Fruit fly (Drosophila melanogaster) whole organism, embryonic: ENCODE measurements around the gene Cda5.

Experiments used
- Antp ChIP-seq: fragments of 200-800 bp; sonication (Bioruptor generic); optimal IDR thresholded peaks from 3 replicates; lab custom pipeline; 2016; ENCODE audit warnings: missing biosample characterization, missing genetic modification characterization
- BEAF-32 ChIP-seq: fragments of 200-800 bp; sonication (Bioruptor generic); optimal IDR thresholded peaks from 3 replicates; lab custom pipeline; 2017; ENCODE audit warnings: missing biosample characterization, missing genetic modification characterization, mild to moderate bottlenecking, moderate library complexity, missing genetic modification reagents
- BtbVII ChIP-seq: fragments of 200-800 bp; sonication (Bioruptor generic); optimal IDR thresholded peaks from 3 replicates; lab custom pipeline; 2017; ENCODE audit warnings: missing biosample characterization, mild to moderate bottlenecking, missing genetic modification characterization
- CG10959 ChIP-seq: fragments of 200-800 bp; sonication (Bioruptor generic); IDR thresholded peaks from 2 replicates; pipeline ENCODE4 v1.3.6; 2022; ENCODE audit warnings: missing biosample characterization, missing genetic modification characterization
- CG11093 ChIP-seq: fragments of 200-800 bp; sonication (Bioruptor generic); IDR thresholded peaks from 3 replicates; pipeline ENCODE4 v1.3.6; 2022; ENCODE audit warnings: missing biosample characterization, missing genetic modification characterization
- CG11398 ChIP-seq: fragments of 200-800 bp; sonication (Bioruptor generic); optimal IDR thresholded peaks from 2 replicates; lab custom pipeline; 2016; ENCODE audit warnings: missing biosample characterization, missing genetic modification characterization
- CG11723 ChIP-seq: fragments of 200-800 bp; sonication (Bioruptor generic); optimal IDR thresholded peaks from 2 replicates; lab custom pipeline; 2017; ENCODE audit warnings: missing biosample characterization, mild to moderate bottlenecking, missing genetic modification characterization
- CG12659 ChIP-seq: fragments of 200-800 bp; sonication (Bioruptor generic); optimal IDR thresholded peaks from 3 replicates; lab custom pipeline; 2017; ENCODE audit warnings: mild to moderate bottlenecking, missing biosample characterization, missing genetic modification reagents, missing genetic modification characterization
- CG15514 ChIP-seq: fragments of 200-800 bp; sonication (Bioruptor generic); optimal IDR thresholded peaks from 3 replicates; lab custom pipeline; 2017; ENCODE audit warnings: missing biosample characterization, missing genetic modification characterization, mild to moderate bottlenecking, moderate library complexity, missing genetic modification reagents
- CG15601 ChIP-seq: fragments of 200-800 bp; sonication (Bioruptor generic); optimal IDR thresholded peaks from 3 replicates; lab custom pipeline; 2019; ENCODE audit warnings: missing biosample characterization, mild to moderate bottlenecking, missing genetic modification characterization, moderate library complexity
- CG17328 ChIP-seq: fragments of 200-800 bp; sonication (Bioruptor generic); IDR thresholded peaks from 2 replicates; pipeline ENCODE4 v1.3.6; 2022; ENCODE audit warnings: missing biosample characterization, missing genetic modification characterization
- CG30431 ChIP-seq: fragments of 200-800 bp; sonication (Bioruptor generic); optimal IDR thresholded peaks from 2 replicates; lab custom pipeline; 2017; ENCODE audit warnings: missing biosample characterization, missing genetic modification characterization
- CG31224 ChIP-seq: fragments of 200-800 bp; sonication (Bioruptor generic); IDR thresholded peaks from 2 replicates; pipeline ENCODE4 v1.3.6; 2022; ENCODE audit warnings: missing biosample characterization, missing genetic modification characterization
- CG3163 ChIP-seq: fragments of 200-800 bp; sonication (Bioruptor generic); optimal IDR thresholded peaks from 3 replicates; lab custom pipeline; 2016; ENCODE audit warnings: missing biosample characterization, missing genetic modification characterization
- CG32767 ChIP-seq: fragments of 200-800 bp; sonication (Bioruptor generic); IDR thresholded peaks from 2 replicates; pipeline ENCODE4 v1.3.6; 2022; ENCODE audit warnings: missing biosample characterization, missing genetic modification characterization
- CG3838 ChIP-seq: fragments of 200-800 bp; sonication (Bioruptor generic); optimal IDR thresholded peaks from 3 replicates; lab custom pipeline; 2016; ENCODE audit warnings: missing biosample characterization, missing genetic modification characterization
- CG42726 ChIP-seq: fragments of 200-800 bp; sonication (Bioruptor generic); IDR thresholded peaks from 2 replicates; pipeline ENCODE4 v1.3.6; 2022; ENCODE audit warnings: missing biosample characterization, missing genetic modification characterization; ENCODE audit not compliant: partially characterized antibody
- CG6175 ChIP-seq: fragments of 200-800 bp; sonication (Bioruptor generic); IDR thresholded peaks from 3 replicates; pipeline ENCODE4 v1.3.6; 2022; ENCODE audit warnings: missing biosample characterization, missing genetic modification characterization
- CG6765 ChIP-seq: fragments of 200-800 bp; sonication (Bioruptor generic); optimal IDR thresholded peaks from 3 replicates; lab custom pipeline; 2017; ENCODE audit warnings: missing biosample characterization, mild to moderate bottlenecking, missing genetic modification characterization
- CG7556 ChIP-seq: fragments of 200-800 bp; sonication (Bioruptor generic); optimal IDR thresholded peaks from 2 replicates; lab custom pipeline; 2017; ENCODE audit warnings: missing biosample characterization, mild to moderate bottlenecking, missing genetic modification characterization
- CG7786 ChIP-seq: fragments of 200-800 bp; sonication (Bioruptor generic); optimal IDR thresholded peaks from 2 replicates; lab custom pipeline; 2016; ENCODE audit warnings: missing biosample characterization, missing genetic modification characterization
- CG8765 ChIP-seq: fragments of 200-800 bp; sonication (Bioruptor generic); IDR thresholded peaks from 2 replicates; pipeline ENCODE4 v1.3.6; 2022; ENCODE audit warnings: missing biosample characterization, missing genetic modification characterization
- CG8924 ChIP-seq: fragments of 200-800 bp; optimal IDR thresholded peaks from 3 replicates; lab custom pipeline; 2019; ENCODE audit warnings: missing biosample characterization, mild to moderate bottlenecking, missing genetic modification characterization, moderate library complexity
- CG9437 ChIP-seq: fragments of 200-800 bp; sonication (Bioruptor generic); optimal IDR thresholded peaks from 2 replicates; lab custom pipeline; 2018; ENCODE audit warnings: missing biosample characterization, mild to moderate bottlenecking, missing genetic modification characterization
- Chrac-16 ChIP-seq: fragments of 200-800 bp; sonication (Bioruptor generic); optimal IDR thresholded peaks from 3 replicates; lab custom pipeline; 2016; ENCODE audit warnings: missing biosample characterization, missing genetic modification characterization
- D ChIP-seq, 2 experiments: fragments of 200-800 bp in 1 of 2; fragments of >200 bp in 1 of 2; sonication (Bioruptor generic) in 1 of 2; optimal IDR thresholded peaks; 2 replicates in 1 of 2; 3 replicates in 1 of 2; lab custom pipeline; 2017; ENCODE audit warnings: mild to moderate bottlenecking in 1 of 2, missing biosample characterization in 1 of 2, missing genetic modification characterization in 1 of 2, missing genetic modification reagents in 1 of 2
- Dbx ChIP-seq: fragments of 200-800 bp; sonication (Bioruptor generic); IDR thresholded peaks from 3 replicates; pipeline ENCODE4 v1.3.6; 2022; ENCODE audit warnings: missing biosample characterization, missing genetic modification characterization
- Deaf1 ChIP-seq: fragments of 200-800 bp; optimal IDR thresholded peaks from 3 replicates; lab custom pipeline; 2019; ENCODE audit warnings: missing biosample characterization, mild to moderate bottlenecking, missing genetic modification characterization, moderate library complexity
- HLH54F ChIP-seq: fragments of 200-800 bp; sonication (Bioruptor generic); optimal IDR thresholded peaks from 3 replicates; lab custom pipeline; 2016; ENCODE audit warnings: missing biosample characterization, missing genetic modification characterization
- Hsf ChIP-seq: fragments of 200-800 bp; sonication (Bioruptor generic); optimal IDR thresholded peaks from 3 replicates; lab custom pipeline; 2016; ENCODE audit warnings: missing biosample characterization, missing genetic modification characterization
- MBD-R2 ChIP-seq: fragments of 200-800 bp; sonication (Bioruptor generic); IDR thresholded peaks from 2 replicates; pipeline ENCODE4 v1.3.6; 2022; ENCODE audit warnings: missing biosample characterization, missing genetic modification characterization
- Mad ChIP-seq: fragments of 200-800 bp; sonication (Bioruptor generic); optimal IDR thresholded peaks from 2 replicates; lab custom pipeline; 2016; ENCODE audit warnings: missing biosample characterization, missing genetic modification characterization
- Mes4 ChIP-seq: fragments of 200-800 bp; sonication (Bioruptor generic); optimal IDR thresholded peaks from 2 replicates; lab custom pipeline; 2016; ENCODE audit warnings: missing biosample characterization, missing genetic modification characterization
- NC2α ChIP-seq: fragments of 200-800 bp; sonication (Bioruptor generic); optimal IDR thresholded peaks from 2 replicates; lab custom pipeline; 2016; ENCODE audit warnings: missing biosample characterization, missing genetic modification characterization
- Oaz ChIP-seq: fragments of 200-800 bp; sonication (Bioruptor generic); IDR thresholded peaks from 2 replicates; pipeline ENCODE4 v1.3.6; 2022; ENCODE audit warnings: missing biosample characterization, missing genetic modification characterization
- Taf1 ChIP-seq: fragments of 200-800 bp; sonication (Bioruptor generic); IDR thresholded peaks from 2 replicates; pipeline ENCODE4 v1.3.6; 2022; ENCODE audit warnings: missing biosample characterization, missing genetic modification characterization
- Usf ChIP-seq: fragments of 200-800 bp; sonication (Bioruptor generic); optimal IDR thresholded peaks from 2 replicates; lab custom pipeline; 2017; ENCODE audit warnings: missing genotype, missing biosample characterization, missing genetic modification characterization
- abd-A ChIP-seq: fragments of 200-800 bp; sonication (Bioruptor generic); optimal IDR thresholded peaks from 3 replicates; lab custom pipeline; 2019; ENCODE audit warnings: missing biosample characterization, mild to moderate bottlenecking, missing genetic modification characterization, moderate library complexity
- bowl ChIP-seq: fragments of 200-800 bp; sonication (Bioruptor generic); IDR thresholded peaks from 2 replicates; pipeline ENCODE4 v1.3.6; 2022; ENCODE audit warnings: missing biosample characterization, missing genetic modification characterization
- ci ChIP-seq: fragments of 200-800 bp; sonication (Bioruptor generic); IDR thresholded peaks from 3 replicates; pipeline ENCODE4 v1.3.6; 2022; ENCODE audit warnings: missing biosample characterization, missing genetic modification characterization
- cwo ChIP-seq: fragments of 200-800 bp; sonication (Bioruptor generic); optimal IDR thresholded peaks from 3 replicates; lab custom pipeline; 2017; ENCODE audit warnings: missing biosample characterization, missing genetic modification characterization, mild to moderate bottlenecking, moderate library complexity, missing genetic modification reagents
- dati ChIP-seq: fragments of 200-800 bp; sonication (Bioruptor generic); IDR thresholded peaks from 2 replicates; pipeline ENCODE4 v1.3.6; 2022; ENCODE audit warnings: missing biosample characterization, missing genetic modification characterization
- gcm2 ChIP-seq: fragments of 200-800 bp; sonication (Bioruptor generic); optimal IDR thresholded peaks from 2 replicates; lab custom pipeline; 2016; ENCODE audit warnings: missing biosample characterization, missing genetic modification characterization
- kah ChIP-seq: fragments of 200-800 bp; sonication (Bioruptor generic); optimal IDR thresholded peaks from 2 replicates; lab custom pipeline; 2018; ENCODE audit warnings: missing biosample characterization, mild to moderate bottlenecking, missing genetic modification characterization
- mam ChIP-seq: fragments of 200-800 bp; sonication (Bioruptor generic); optimal IDR thresholded peaks from 3 replicates; lab custom pipeline; 2016; ENCODE audit warnings: missing biosample characterization, missing genetic modification characterization
- sens-2 ChIP-seq: fragments of 200-800 bp; sonication (Bioruptor generic); IDR thresholded peaks from 2 replicates; pipeline ENCODE4 v1.3.6; 2022; ENCODE audit warnings: missing biosample characterization, missing genetic modification characterization
- sima ChIP-seq: fragments of 200-800 bp; sonication (Bioruptor generic); optimal IDR thresholded peaks from 2 replicates; lab custom pipeline; 2016; ENCODE audit warnings: missing biosample characterization, missing genetic modification characterization
- twi ChIP-seq: fragments of 200-800 bp; optimal IDR thresholded peaks from 2 replicates; lab custom pipeline; 2019; ENCODE audit warnings: missing biosample characterization, mild to moderate bottlenecking, missing genetic modification characterization, moderate library complexity
- unpg ChIP-seq: fragments of 200-800 bp; sonication (Bioruptor generic); optimal IDR thresholded peaks from 3 replicates; lab custom pipeline; 2018; ENCODE audit warnings: missing biosample characterization, mild to moderate bottlenecking, missing genetic modification characterization, moderate library complexity
- z ChIP-seq: fragments of 200-800 bp; sonication (Bioruptor generic); IDR thresholded peaks from 3 replicates; pipeline ENCODE4 v1.3.6; 2022; ENCODE audit warnings: missing biosample characterization, missing genetic modification characterization
- zfh2 ChIP-seq: fragments of 200-800 bp; sonication (Bioruptor generic); optimal IDR thresholded peaks from 2 replicates; lab custom pipeline; 2016; ENCODE audit warnings: missing biosample characterization, missing genetic modification characterization

The Cda5 gene

dm6 chr2L:109098-109799, 44.0 kb upstream of the Cda5 start (continued):
- TF ChIP-seq kah (GFP tag; lab: Kevin White, UChicago) (peak; percentile 22), cwo (GFP tag; lab: Kevin White, UChicago) (peak; percentile 86), gcm2 (GFP tag; lab: Kevin White, UChicago) (no peak), CG11398 (GFP tag; lab: Kevin White, UChicago) (no peak), CG3838 (no peak), Chrac-16 (GFP tag; lab: Kevin White, UChicago) (no peak), CG7556 (GFP tag; lab: Kevin White, UChicago) (no peak), mam (no peak), Oaz (GFP tag; lab: Robert Waterston, UW) (no peak), dati (GFP tag; lab: Robert Waterston, UW) (no peak), CG30431 (GFP tag; lab: Kevin White, UChicago) (no peak), D (optimal IDR thresholded peaks at IDR 0.05; lab: Kevin White, UChicago) (no peak), D (GFP tag; optimal IDR thresholded peaks at IDR 0.05; lab: Kevin White, UChicago) (no peak), Dbx (GFP tag; lab: Robert Waterston, UW) (no peak), CG7786 (GFP tag; lab: Kevin White, UChicago) (no peak), CG6175 (GFP tag; lab: Robert Waterston, UW) (no peak), Antp (GFP tag; lab: Kevin White, UChicago) (no peak), CG8924 (tag; lab: Kevin White, UChicago) (no peak), CG32767 (GFP tag; lab: Robert Waterston, UW) (no peak; the same call in 1 of the 2 replicates), CG11723 (GFP tag; lab: Kevin White, UChicago) (no peak), sens-2 (GFP tag; lab: Robert Waterston, UW) (no peak), CG42726 (GFP tag; lab: Robert Waterston, UW) (no peak), Mad (no peak), HLH54F (GFP tag; lab: Kevin White, UChicago) (no peak), NC2α (GFP tag; lab: Kevin White, UChicago) (no peak), Hsf (no peak), Deaf1 (tag; lab: Kevin White, UChicago) (no peak), CG8765 (no peak), Usf (no peak), zfh2 (GFP tag; lab: Kevin White, UChicago) (no peak), twi (tag; lab: Kevin White, UChicago) (peak; percentile 88), CG31224 (GFP tag; lab: Robert Waterston, UW) (no peak), ci (no peak), CG17328 (GFP tag; lab: Robert Waterston, UW) (no peak), CG15514 (GFP tag; lab: Kevin White, UChicago) (peak; percentile 82), CG10959 (GFP tag; lab: Robert Waterston, UW) (no peak), sima (GFP tag; lab: Kevin White, UChicago) (no peak), CG15601 (tag; lab: Kevin White, UChicago) (no peak), Mes4 (GFP tag; lab: Kevin White, UChicago) (no peak), abd-A (tag; lab: Kevin White, UChicago) (peak; percentile 66), CG12659 (GFP tag; lab: Kevin White, UChicago) (no peak), CG11093 (GFP tag; lab: Robert Waterston, UW) (no peak), Taf1 (GFP tag; lab: Robert Waterston, UW) (no peak), unpg (GFP tag; lab: Kevin White, UChicago) (no peak), CG3163 (GFP tag; lab: Kevin White, UChicago) (peak; percentile 40), bowl (no peak), CG9437 (GFP tag; lab: Kevin White, UChicago) (peak; percentile 41), BtbVII (GFP tag; lab: Kevin White, UChicago) (peak; percentile 38), BEAF-32 (GFP tag; lab: Kevin White, UChicago) (no peak), CG6765 (GFP tag; lab: Kevin White, UChicago) (no peak), z (no peak), MBD-R2 (GFP tag; lab: Robert Waterston, UW) (peak; percentile 13; the same call in 1 of the 2 replicates)
